Worm (Caenorhabditis elegans): ENCODE measurements around the gene mes-6.

Gene mes-6

ce11 chrIV:8487183-8487582 is 23.9 kb upstream of the mes-6 start, which contains the start of gene srlf-3:
Gene srlf-3 (plus strand): TSS chrIV:8487483.
- TF ChIP-seq tbx-2 (tag; optimal IDR thresholded peaks at IDR 0.05) (no peak), lin-39 (tag; optimal IDR thresholded peaks at IDR 0.05) (no peak), ceh-16 (tag; optimal IDR thresholded peaks at IDR 0.05) (no peak), mml-1 (tag; optimal IDR thresholded peaks at IDR 0.05) (no peak), nhr-25 (tag; optimal IDR thresholded peaks at IDR 0.05) (no peak), hmg-11 (tag; optimal IDR thresholded peaks at IDR 0.05) (no peak), elt-3 (tag; optimal IDR thresholded peaks at IDR 0.05) (no peak)

ce11 chrIV:8488043-8488442 is 23.0 kb upstream of the mes-6 start:
- TF ChIP-seq fkh-2 (tag; optimal IDR thresholded peaks at IDR 0.05) (no peak), mml-1 (tag; optimal IDR thresholded peaks at IDR 0.05) (no peak), ztf-4 (tag; optimal IDR thresholded peaks at IDR 0.05) (no peak)

- TF ChIP-seq unc-62 (GFP tag; optimal IDR thresholded peaks at IDR 0.05) (no peak), nhr-23 (tag; optimal IDR thresholded peaks at IDR 0.05) (no peak), ceh-16 (tag; optimal IDR thresholded peaks at IDR 0.05) (no peak), nhr-43 (tag; optimal IDR thresholded peaks at IDR 0.05; ENCODE audit: poor library complexity, severe bottlenecking) (no peak), nhr-237 (tag; optimal IDR thresholded peaks at IDR 0.05) (no peak), pqm-1 (tag; optimal IDR thresholded peaks at IDR 0.05) (no peak), nhr-77 (tag; optimal IDR thresholded peaks at IDR 0.05) (no peak), daf-12 (tag; optimal IDR thresholded peaks at IDR 0.05) (no peak), pha-4 (tag; optimal IDR thresholded peaks at IDR 0.05) (no peak), egl-5 (tag; optimal IDR thresholded peaks at IDR 0.05) (no peak), fos-1 (tag; optimal IDR thresholded peaks at IDR 0.05) (no peak), elt-3 (tag; optimal IDR thresholded peaks at IDR 0.05) (no peak), sea-2 (GFP tag; optimal IDR thresholded peaks at IDR 0.05) (no peak), ceh-9 (tag; optimal IDR thresholded peaks at IDR 0.05) (no peak), ztf-11 (tag; optimal IDR thresholded peaks at IDR 0.05) (no peak), egl-27 (tag; optimal IDR thresholded peaks at IDR 0.05) (no peak), zag-1 (tag; optimal IDR thresholded peaks at IDR 0.05) (no peak), fkh-10 (GFP tag; optimal IDR thresholded peaks at IDR 0.05) (no peak)
These were observed 21.2 kb upstream of the mes-6 start, which contains the start of gene srlf-2 for ce11 chrIV:8489915-8490314. Gene srlf-2 (plus strand): TSS chrIV:8490215.

ce11 chrIV:8492242-8492641 is 18.8 kb upstream of the mes-6 start, which contains the start of gene sru-7:
Gene sru-7 (plus strand): TSS chrIV:8492542.
- TF ChIP-seq fkh-2 (tag; optimal IDR thresholded peaks at IDR 0.05) (no peak), egl-27 (tag; optimal IDR thresholded peaks at IDR 0.05) (no peak), nhr-28 (tag; optimal IDR thresholded peaks at IDR 0.05) (no peak), jun-1 (tag; optimal IDR thresholded peaks at IDR 0.05) (no peak), R02D3.7 (tag; optimal IDR thresholded peaks at IDR 0.05) (no peak), nhr-76 (tag; optimal IDR thresholded peaks at IDR 0.05) (no peak)

ce11 chrIV:8496263-8496662 is 14.8 kb upstream of the mes-6 start, which contains the start of gene C28C12.12:
Gene C28C12.12 (minus strand): TSS chrIV:8496363.
- TF ChIP-seq aly-2 (tag; optimal IDR thresholded peaks at IDR 0.05) (no peak), tbx-2 (tag; optimal IDR thresholded peaks at IDR 0.05) (no peak), mml-1 (tag; optimal IDR thresholded peaks at IDR 0.05) (no peak), ama-1 (optimal IDR thresholded peaks at IDR 0.05) (no peak), R02D3.7 (tag; optimal IDR thresholded peaks at IDR 0.05) (no peak), fkh-10 (GFP tag; optimal IDR thresholded peaks at IDR 0.05) (no peak), ztf-11 (tag; optimal IDR thresholded peaks at IDR 0.05) (no peak), daf-12 (tag; optimal IDR thresholded peaks at IDR 0.05) (no peak), nhr-12 (tag; optimal IDR thresholded peaks at IDR 0.05) (no peak)

ce11 chrIV:8498773-8499360 is 12.2 kb upstream of the mes-6 start, which contains the start of the genes acdh-13 and mesp-1:
Gene acdh-13 (minus strand): TSS chrIV:8498823.
Gene mesp-1 (plus strand): TSS chrIV:8499310.
- TF ChIP-seq egl-5 (tag; optimal IDR thresholded peaks at IDR 0.05) (peak; percentile 11), unc-39 (tag; optimal IDR thresholded peaks at IDR 0.05) (no peak), fkh-2 (tag; optimal IDR thresholded peaks at IDR 0.05) (no peak), lin-15B (tag; optimal IDR thresholded peaks at IDR 0.05) (peak; percentile 43), elt-3 (tag; optimal IDR thresholded peaks at IDR 0.05) (no peak), nhr-43 (tag; optimal IDR thresholded peaks at IDR 0.05; ENCODE audit: poor library complexity, severe bottlenecking) (peak; percentile 47), skn-1 (tag; optimal IDR thresholded peaks at IDR 0.05) (no peak), lsy-12 (tag; optimal IDR thresholded peaks at IDR 0.05) (no peak), ceh-82 (tag; optimal IDR thresholded peaks at IDR 0.05) (no peak), ama-1 (optimal IDR thresholded peaks at IDR 0.05) (no peak), nhr-25 (tag; optimal IDR thresholded peaks at IDR 0.05) (no peak), nhr-77 (tag; optimal IDR thresholded peaks at IDR 0.05) (no peak), snpc-4 (tag; optimal IDR thresholded peaks at IDR 0.05) (peak; percentile 52), nhr-12 (tag; optimal IDR thresholded peaks at IDR 0.05) (no peak), egl-27 (tag; optimal IDR thresholded peaks at IDR 0.05) (no peak), ztf-11 (tag; optimal IDR thresholded peaks at IDR 0.05) (no peak), mdl-1 (tag; optimal IDR thresholded peaks at IDR 0.05) (no peak), ZK546.5 (tag; optimal IDR thresholded peaks at IDR 0.05) (no peak), unc-62 (GFP tag; optimal IDR thresholded peaks at IDR 0.05) (no peak), hmg-11 (tag; optimal IDR thresholded peaks at IDR 0.05) (no peak), nhr-23 (tag; optimal IDR thresholded peaks at IDR 0.05) (no peak), lin-39 (tag; optimal IDR thresholded peaks at IDR 0.05) (no peak), nhr-237 (tag; optimal IDR thresholded peaks at IDR 0.05) (no peak), ztf-4 (tag; optimal IDR thresholded peaks at IDR 0.05) (no peak), nfya-1 (tag; optimal IDR thresholded peaks at IDR 0.05; ENCODE audit: insufficient read depth) (peak; percentile 46)

Data from whole organism, L3 larva.